Worm (Caenorhabditis elegans) whole organism, L2 larva: ENCODE data around the gene F37B4.10.

Experiments used
- C34F6.9 ChIP-seq: fragments of 150-350 bp; optimal IDR thresholded peaks from 2 replicates; lab custom pipeline; 2014; ENCODE audit warnings: missing biosample characterization, missing genetic modification characterization
- F13H6.1 ChIP-seq: sonication (generic microtip); optimal IDR thresholded peaks from 2 replicates; lab custom pipeline; 2016; ENCODE audit warnings: missing genetic modification characterization, missing compliant biosample characterization
- Y55F3AM.14 ChIP-seq: fragments of 200-800 bp; sonication (Bioruptor generic); optimal IDR thresholded peaks from 2 replicates; lab custom pipeline; 2018; ENCODE audit warnings: mild to moderate bottlenecking, missing genetic modification characterization, missing compliant biosample characterization
- ZK546.5 ChIP-seq: sonication (generic microtip); optimal IDR thresholded peaks from 2 replicates; lab custom pipeline; 2017; ENCODE audit warnings: missing biosample characterization, missing genetic modification characterization
- alr-1 ChIP-seq: fragments of 150-350 bp; optimal IDR thresholded peaks from 2 replicates; lab custom pipeline; 2014; ENCODE audit warnings: missing biosample characterization, missing genetic modification characterization
- ama-1 ChIP-seq: fragments of 150-350 bp; optimal IDR thresholded peaks from 2 replicates; lab custom pipeline; 2018; ENCODE audit warnings: inconsistent platforms
- blmp-1 ChIP-seq: sonication (generic microtip); optimal IDR thresholded peaks from 2 replicates; lab custom pipeline; 2017; ENCODE audit warnings: missing genetic modification characterization, mild to moderate bottlenecking, missing compliant biosample characterization, antibody characterized with exemption, moderate library complexity; ENCODE audit not compliant: insufficient read depth
- crh-2 ChIP-seq: sonication (generic microtip); optimal IDR thresholded peaks from 2 replicates; lab custom pipeline; 2017; ENCODE audit warnings: missing biosample characterization, missing genetic modification characterization
- dmd-4 ChIP-seq: sonication (generic microtip); optimal IDR thresholded peaks from 2 replicates; lab custom pipeline; 2017; ENCODE audit warnings: missing biosample characterization, missing genetic modification characterization
- elt-3 ChIP-seq: sonication (generic microtip); optimal IDR thresholded peaks from 2 replicates; lab custom pipeline; 2017; ENCODE audit warnings: missing biosample characterization, missing genetic modification characterization
- fos-1 ChIP-seq: fragments of 150-350 bp; optimal IDR thresholded peaks from 2 replicates; lab custom pipeline; 2014; ENCODE audit warnings: missing biosample characterization, missing genetic modification characterization
- gmeb-1 ChIP-seq: fragments of 150-350 bp; optimal IDR thresholded peaks from 2 replicates; lab custom pipeline; 2014; ENCODE audit warnings: missing biosample characterization, missing genetic modification characterization
- lin-39 ChIP-seq: fragments of 150-350 bp; optimal IDR thresholded peaks from 2 replicates; lab custom pipeline; 2014; ENCODE audit warnings: missing biosample characterization, missing genetic modification reagents, missing genetic modification characterization
- mbf-1 ChIP-seq: sonication (generic microtip); optimal IDR thresholded peaks from 2 replicates; lab custom pipeline; 2017; ENCODE audit warnings: missing biosample characterization, missing genetic modification characterization
- mdl-1 ChIP-seq, 2 experiments: fragments of 150-350 bp in 1 of 2; sonication (generic microtip) in 1 of 2; optimal IDR thresholded peaks; 2 replicates each; lab custom pipeline; 2017; ENCODE audit warnings: missing biosample characterization in 2 of 2, missing genetic modification characterization in 2 of 2
- nhr-10 ChIP-seq: sonication (generic microtip); optimal IDR thresholded peaks from 2 replicates; lab custom pipeline; 2017; ENCODE audit warnings: missing biosample characterization, missing genetic modification characterization
- nhr-11 ChIP-seq: fragments of 150-350 bp; optimal IDR thresholded peaks from 2 replicates; lab custom pipeline; 2014; ENCODE audit warnings: missing biosample characterization, missing genetic modification characterization
- nhr-129 ChIP-seq: fragments of 150-350 bp; optimal IDR thresholded peaks from 2 replicates; lab custom pipeline; 2014; ENCODE audit warnings: missing biosample characterization, missing genetic modification characterization
- nhr-23 ChIP-seq: fragments of 150-350 bp; optimal IDR thresholded peaks from 2 replicates; lab custom pipeline; 2014; ENCODE audit warnings: missing biosample characterization, missing genetic modification reagents, missing genetic modification characterization
- nhr-6 ChIP-seq: fragments of 150-350 bp; optimal IDR thresholded peaks from 2 replicates; lab custom pipeline; 2014; ENCODE audit warnings: missing biosample characterization, missing genetic modification characterization
- nhr-77 ChIP-seq: fragments of 150-350 bp; optimal IDR thresholded peaks from 2 replicates; lab custom pipeline; 2014; ENCODE audit warnings: missing biosample characterization, missing genetic modification characterization
- peb-1 ChIP-seq: fragments of 150-350 bp; optimal IDR thresholded peaks from 2 replicates; lab custom pipeline; 2014; ENCODE audit warnings: missing biosample characterization, missing genetic modification characterization
- sem-4 ChIP-seq: fragments of 150-350 bp; optimal IDR thresholded peaks from 2 replicates; lab custom pipeline; 2014; ENCODE audit warnings: missing biosample characterization, missing genetic modification reagents, missing genetic modification characterization
- skn-1 ChIP-seq: sonication (generic microtip); optimal IDR thresholded peaks from 2 replicates; lab custom pipeline; 2017; ENCODE audit warnings: missing biosample characterization, missing genetic modification characterization
- sma-9 ChIP-seq, 2 experiments: fragments of 150-350 bp in 1 of 2; sonication (generic microtip) in 1 of 2; optimal IDR thresholded peaks; 2 replicates each; lab custom pipeline; 2014 to 2016; ENCODE audit warnings: missing genetic modification characterization in 2 of 2, mild to moderate bottlenecking in 1 of 2, missing biosample characterization in 1 of 2, missing compliant biosample characterization in 1 of 2, missing genetic modification reagents in 1 of 2, moderate library complexity in 1 of 2
- unc-39 ChIP-seq: fragments of 150-350 bp; optimal IDR thresholded peaks from 2 replicates; lab custom pipeline; 2014; ENCODE audit warnings: missing biosample characterization, missing genetic modification characterization
- unc-55 ChIP-seq: fragments of 150-350 bp; sonication (generic microtip); optimal IDR thresholded peaks from 3 replicates; lab custom pipeline; 2014; ENCODE audit warnings: missing biosample characterization, missing genetic modification reagents, missing genetic modification characterization
- unc-62 ChIP-seq: fragments of 150-350 bp; optimal IDR thresholded peaks from 2 replicates; lab custom pipeline; 2014; ENCODE audit warnings: missing biosample characterization, missing genetic modification reagents, missing genetic modification characterization
- zag-1 ChIP-seq: fragments of 150-350 bp; optimal IDR thresholded peaks from 2 replicates; lab custom pipeline; 2014; ENCODE audit warnings: missing biosample characterization, missing genetic modification characterization
- ztf-11 ChIP-seq: sonication (generic microtip); optimal IDR thresholded peaks from 2 replicates; lab custom pipeline; 2017; ENCODE audit warnings: missing biosample characterization, missing genetic modification characterization
- ztf-4 ChIP-seq: fragments of 150-350 bp; optimal IDR thresholded peaks from 2 replicates; lab custom pipeline; 2014; ENCODE audit warnings: missing biosample characterization, missing genetic modification characterization

F37B4.10 gene

DNA sequence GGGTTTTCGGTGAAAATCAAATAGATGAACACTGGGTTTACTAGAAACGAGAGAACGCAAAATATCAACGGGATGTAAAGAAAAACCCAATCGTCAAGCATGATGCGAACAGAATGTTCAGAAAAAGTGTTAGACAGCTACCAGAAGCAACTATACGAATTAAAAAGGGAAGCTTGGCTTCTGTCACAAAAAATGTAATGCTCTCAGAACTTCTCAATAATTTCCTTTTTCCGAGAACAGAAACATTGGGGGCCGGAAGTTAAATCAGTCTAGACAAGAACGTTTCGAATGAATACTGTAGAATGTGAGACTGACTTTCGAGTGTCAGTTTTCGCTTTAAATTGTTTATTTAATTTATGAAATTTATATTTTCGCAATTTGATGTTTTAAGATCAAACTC, 17.7 kb downstream of the F37B4.10 start, which contains the start of gene srj-54:
srj-54 (minus strand) TSS at position 101 of the 400 bp plus-strand sequence.
- TF ChIP-seq ztf-4 (tag; lab: Kevin White, UChicago): no peak
- no peak for TF ChIP-seq nhr-23 (tag; lab: Kevin White, UChicago)
- TF ChIP-seq nhr-6 (tag; lab: Kevin White, UChicago): no peak
- TF ChIP-seq fos-1 (tag; lab: Kevin White, UChicago): no peak
- no peak for TF ChIP-seq gmeb-1 (tag; lab: Kevin White, UChicago)
- no peak for TF ChIP-seq ZK546.5 (tag; lab: Kevin White, UChicago)
- no peak for TF ChIP-seq unc-55 (GFP tag; lab: Kevin White, UChicago)
- no peak for TF ChIP-seq blmp-1
- TF ChIP-seq sem-4 (tag; lab: Kevin White, UChicago): no peak
- no peak for TF ChIP-seq F13H6.1 (tag; lab: Kevin White, UChicago)
- no peak for TF ChIP-seq nhr-10
- TF ChIP-seq, all 48 proteins: peak for 0

DNA sequence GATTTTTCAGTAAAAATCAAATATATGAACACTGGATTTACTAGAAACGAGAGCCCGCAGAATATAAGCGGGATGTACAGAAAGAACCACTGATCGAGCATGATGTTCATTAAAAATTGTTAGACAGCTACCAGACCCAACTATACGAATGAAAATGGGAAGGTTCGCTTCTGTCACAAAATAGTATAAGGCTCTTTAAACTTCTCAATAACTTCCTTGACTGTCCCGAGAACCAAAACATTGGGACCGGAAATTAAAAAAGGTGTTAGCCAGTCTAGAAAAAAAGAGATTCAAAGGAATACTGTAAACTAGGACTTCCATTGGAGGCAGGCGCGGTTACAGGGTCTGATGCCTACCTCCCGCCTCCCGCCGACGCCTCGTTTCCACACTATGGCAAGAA, 19.6 kb downstream of the F37B4.10 start, which contains the start of gene srj-55:
srj-55 (minus strand) TSS at position 101 of the 400 bp plus-strand sequence.
- no peak for TF ChIP-seq dmd-4 (tag; lab: Kevin White, UChicago)
- TF ChIP-seq sma-9 (GFP tag; optimal IDR thresholded peaks at IDR 0.05; lab: Kevin White, UChicago): no peak
- no peak for TF ChIP-seq sma-9 (tag; optimal IDR thresholded peaks at IDR 0.05; lab: Kevin White, UChicago)
- TF ChIP-seq ama-1 (lab: Kevin White, UChicago): no peak
- no peak for TF ChIP-seq skn-1 (tag; lab: Kevin White, UChicago)

DNA sequence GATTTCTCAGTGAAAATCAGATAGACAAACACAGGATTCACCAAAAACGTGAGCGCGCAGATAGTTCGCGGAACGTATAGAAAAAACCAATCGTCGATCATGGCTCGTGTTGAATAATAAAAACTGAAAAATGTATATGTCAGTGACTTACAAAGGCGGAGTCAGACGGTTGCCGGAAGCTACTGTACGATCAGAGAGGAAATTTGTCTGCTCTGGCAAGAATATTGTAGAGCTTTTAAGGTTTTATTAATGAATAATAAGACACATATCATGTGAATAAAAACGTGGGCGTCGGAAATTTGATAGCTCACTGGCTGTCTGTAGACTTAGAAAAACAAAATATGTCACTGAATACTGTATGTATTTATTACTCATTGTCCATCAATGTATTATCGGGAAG, 21.9 kb downstream of the F37B4.10 start, which contains the start of gene srj-57:
srj-57 (minus strand) TSS at position 101 of the 400 bp plus-strand sequence.
- TF ChIP-seq ztf-11: no peak
- TF ChIP-seq zag-1 (tag; lab: Kevin White, UChicago): no peak
- no peak for TF ChIP-seq fos-1 (tag; lab: Kevin White, UChicago)
- no peak for TF ChIP-seq C34F6.9 (tag; lab: Kevin White, UChicago)
- TF ChIP-seq nhr-23 (tag; lab: Kevin White, UChicago): no peak
- no peak for TF ChIP-seq crh-2 (tag; lab: Kevin White, UChicago)
- no peak for TF ChIP-seq ama-1 (lab: Kevin White, UChicago)
- TF ChIP-seq dmd-4 (tag; lab: Kevin White, UChicago): no peak
- TF ChIP-seq alr-1 (tag; lab: Kevin White, UChicago): no peak
- no peak for TF ChIP-seq unc-39 (tag; lab: Kevin White, UChicago)
- no peak for TF ChIP-seq skn-1 (tag; lab: Kevin White, UChicago)
- TF ChIP-seq sem-4 (tag; lab: Kevin White, UChicago): no peak
- TF ChIP-seq peb-1: no peak
- TF ChIP-seq elt-3 (tag; lab: Kevin White, UChicago): no peak
- no peak for TF ChIP-seq Y55F3AM.14 (GFP tag; lab: Kevin White, UChicago)
- TF ChIP-seq lin-39 (tag; lab: Kevin White, UChicago): no peak
- TF ChIP-seq sma-9 (GFP tag; optimal IDR thresholded peaks at IDR 0.05; lab: Kevin White, UChicago): no peak
- TF ChIP-seq sma-9 (tag; optimal IDR thresholded peaks at IDR 0.05; lab: Kevin White, UChicago): no peak
- no peak for TF ChIP-seq mdl-1 (tag; optimal IDR thresholded peaks at IDR 0.05; lab: Kevin White, UChicago)

DNA sequence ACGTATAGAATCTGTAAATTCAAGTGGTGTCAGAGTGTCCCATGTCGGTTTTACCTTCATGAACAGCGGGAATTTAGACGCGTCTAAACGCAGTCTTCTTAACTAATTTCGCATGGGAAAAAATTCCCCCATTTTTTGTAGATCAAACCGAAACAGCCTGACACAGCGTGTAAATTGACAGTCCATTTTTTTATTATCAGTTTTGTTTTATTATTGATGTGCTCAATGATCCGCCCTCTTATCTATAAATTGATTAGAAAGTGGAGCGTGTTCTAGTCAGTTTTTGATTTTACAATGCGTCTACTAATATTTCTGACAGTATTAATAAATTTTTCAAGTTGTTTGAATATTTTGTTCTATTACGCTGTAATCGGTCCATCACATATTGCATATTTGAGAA, 28.3 kb downstream of the F37B4.10 start, which contains the start of gene ugt-53:
ugt-53 (plus strand) TSS at position 273 of the 400 bp plus-strand sequence.
- TF ChIP-seq fos-1 (tag; lab: Kevin White, UChicago) (peak; percentile 36), nhr-77 (tag; lab: Kevin White, UChicago) (no peak), skn-1 (tag; lab: Kevin White, UChicago) (no peak), unc-55 (GFP tag; lab: Kevin White, UChicago) (no peak), nhr-11 (tag; lab: Kevin White, UChicago) (no peak), nhr-129 (no peak), sem-4 (tag; lab: Kevin White, UChicago) (no peak), gmeb-1 (tag; lab: Kevin White, UChicago) (no peak)

DNA sequence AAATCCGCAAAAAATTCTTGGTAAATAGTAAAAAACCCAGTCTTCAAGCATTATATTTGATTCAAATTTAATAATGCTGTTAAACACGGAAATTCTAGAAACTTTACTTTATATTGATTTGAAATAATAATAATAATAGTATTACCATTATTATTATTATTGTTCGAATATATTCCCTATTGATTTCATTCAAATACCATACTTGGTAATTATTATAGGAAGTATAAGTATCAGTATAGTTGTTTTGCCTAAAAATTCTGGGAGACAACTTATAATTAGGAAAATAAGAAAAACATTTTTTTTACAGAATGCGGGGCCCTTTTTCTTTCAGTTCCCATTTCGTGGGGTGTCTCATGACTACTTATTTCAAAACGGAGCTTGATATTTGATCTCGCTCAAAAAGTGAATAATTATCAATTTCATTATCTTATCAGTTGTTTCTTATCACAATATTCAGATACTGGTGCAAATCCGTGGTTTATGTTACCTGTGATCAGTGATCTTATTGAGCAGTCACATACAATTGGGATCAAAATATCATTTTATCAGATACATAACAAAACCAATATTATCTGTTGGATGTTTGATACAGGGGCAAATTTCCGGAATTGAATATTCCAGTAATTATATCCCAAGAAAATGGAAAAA, 29.0 kb downstream of the F37B4.10 start, which contains the start of gene srj-49:
srj-49 (minus strand) TSS at position 51 of the 648 bp plus-strand sequence.
- no peak for TF ChIP-seq mbf-1 (tag; lab: Kevin White, UChicago)
- TF ChIP-seq crh-2 (tag; lab: Kevin White, UChicago): no peak
- TF ChIP-seq unc-62: no peak
- peak; percentile 65 for TF ChIP-seq fos-1 (tag; lab: Kevin White, UChicago)
- TF ChIP-seq ZK546.5 (tag; lab: Kevin White, UChicago): no peak
- TF ChIP-seq skn-1 (tag; lab: Kevin White, UChicago): no peak
- TF ChIP-seq sma-9 (GFP tag; optimal IDR thresholded peaks at IDR 0.05; lab: Kevin White, UChicago): peak; percentile 51
- TF ChIP-seq sma-9 (tag; optimal IDR thresholded peaks at IDR 0.05; lab: Kevin White, UChicago): no peak
- TF ChIP-seq unc-39 (tag; lab: Kevin White, UChicago): no peak
